Fruit fly (Drosophila melanogaster): ENCODE measurements around the gene CASK.
A peak's percentile ranks its signal among the peaks of the same experiment; 100 is the strongest.

Gene CASK

DNA sequence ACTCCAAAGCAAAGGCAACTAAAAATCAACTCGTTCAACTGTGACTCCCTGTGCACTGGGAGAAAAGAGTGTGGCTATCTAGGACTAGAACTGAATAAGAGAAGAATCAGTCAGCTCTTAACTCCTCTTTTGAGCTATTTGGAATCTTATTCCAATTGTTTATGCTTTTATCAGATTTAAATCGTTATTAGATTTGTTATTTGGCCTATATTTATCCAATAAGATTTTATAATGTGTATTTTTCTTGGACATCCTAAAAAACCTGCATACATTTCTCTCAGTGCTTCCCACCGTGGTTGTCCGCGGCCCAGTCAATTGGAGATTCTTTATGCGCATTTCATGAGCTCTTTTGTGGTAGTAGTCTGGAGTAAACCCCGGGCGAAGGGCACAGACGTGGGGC, 41.0 kb downstream of the CASK start (continued):
- TF ChIP-seq CG17186 (GFP tag; optimal IDR thresholded peaks at IDR 0.05) (no peak), fd96Cb (tag; optimal IDR thresholded peaks at IDR 0.05) (peak; percentile 59), CG3163 (GFP tag; optimal IDR thresholded peaks at IDR 0.05) (peak; percentile 16), otp (GFP tag; IDR thresholded peaks at IDR 0.05) (peak; percentile 36; the same call in 1 of the 3 replicates), CG12155 (GFP tag; optimal IDR thresholded peaks at IDR 0.05) (peak; percentile 51), CG13296 (GFP tag; optimal IDR thresholded peaks at IDR 0.05) (peak; percentile 74), CG8944 (GFP tag; optimal IDR thresholded peaks at IDR 0.05) (peak; percentile 24), CG8388 (GFP tag; optimal IDR thresholded peaks at IDR 0.05) (no peak), crp (GFP tag; optimal IDR thresholded peaks at IDR 0.05) (no peak), sim (GFP tag; IDR thresholded peaks at IDR 0.05) (no peak), CG10209 (GFP tag; optimal IDR thresholded peaks at IDR 0.05) (peak; percentile 69), Lim3 (GFP tag; IDR thresholded peaks at IDR 0.05) (no peak), CG18619 (GFP tag; optimal IDR thresholded peaks at IDR 0.05) (peak; percentile 48), run (tag; optimal IDR thresholded peaks at IDR 0.05) (no peak), Bdp1 (GFP tag; optimal IDR thresholded peaks at IDR 0.05) (peak; percentile 51), Ets97D (GFP tag; optimal IDR thresholded peaks at IDR 0.05) (peak; percentile 14), CG14710 (tag; optimal IDR thresholded peaks at IDR 0.05) (peak; percentile 58), CG13775 (GFP tag; optimal IDR thresholded peaks at IDR 0.05) (peak; percentile 56), gfzf (GFP tag; optimal IDR thresholded peaks at IDR 0.05) (no peak), chn (GFP tag; optimal IDR thresholded peaks at IDR 0.05) (peak; percentile 41), slou (GFP tag; optimal IDR thresholded peaks at IDR 0.05) (peak; percentile 16), NFAT (GFP tag; IDR thresholded peaks at IDR 0.05) (no peak), CG11696 (GFP tag; IDR thresholded peaks at IDR 0.05) (0 out of 2 replicates have a peak, but pooled peaks have one; percentile 26), wek (GFP tag; optimal IDR thresholded peaks at IDR 0.05) (no peak), CHES-1-like (GFP tag; optimal IDR thresholded peaks at IDR 0.05) (no peak)

dm6 chr3R:21780086-21780485, 42.4 kb downstream of the CASK start:
- peak; percentile 46; the same call in 1 of the 2 replicates for TF ChIP-seq Awh (GFP tag; IDR thresholded peaks at IDR 0.05)
- TF ChIP-seq psq (GFP tag; optimal IDR thresholded peaks at IDR 0.05): no peak
- TF ChIP-seq vvl (GFP tag; IDR thresholded peaks at IDR 0.05): peak; percentile 29; the same call in 1 of the 2 replicates
- peak; percentile 71 for TF ChIP-seq sens (GFP tag)
- no peak for TF ChIP-seq Dll (GFP tag; IDR thresholded peaks at IDR 0.05; ENCODE audit: partially characterized antibody)

- TF ChIP-seq CG12219 (GFP tag; optimal IDR thresholded peaks at IDR 0.05) (no peak), CG15011 (GFP tag; optimal IDR thresholded peaks at IDR 0.05) (no peak), PHDP (tag; optimal IDR thresholded peaks at IDR 0.05) (no peak), CG13123 (GFP tag; optimal IDR thresholded peaks at IDR 0.05) (no peak), Dp (GFP tag; optimal IDR thresholded peaks at IDR 0.05) (peak; percentile 81), exex (tag; optimal IDR thresholded peaks at IDR 0.05) (no peak), CG8388 (GFP tag; optimal IDR thresholded peaks at IDR 0.05) (no peak), jing (GFP tag; optimal IDR thresholded peaks at IDR 0.05) (no peak), lola (GFP tag; optimal IDR thresholded peaks at IDR 0.05) (no peak), psq (GFP tag; optimal IDR thresholded peaks at IDR 0.05) (no peak), CG10147 (GFP tag; optimal IDR thresholded peaks at IDR 0.05) (no peak), CG13624 (GFP tag; optimal IDR thresholded peaks at IDR 0.05) (peak; percentile 24), CG6813 (GFP tag; optimal IDR thresholded peaks at IDR 0.05) (no peak), CG1024 (GFP tag; IDR thresholded peaks at IDR 0.05) (no peak), dimm (GFP tag; IDR thresholded peaks at IDR 0.05) (no peak), CG11247 (GFP tag; IDR thresholded peaks at IDR 0.05) (no peak), pzg (GFP tag; optimal IDR thresholded peaks at IDR 0.05) (peak; percentile 91), hth (optimal IDR thresholded peaks at IDR 0.05) (no peak), cwo (GFP tag; optimal IDR thresholded peaks at IDR 0.05) (peak; percentile 91), caup (GFP tag; optimal IDR thresholded peaks at IDR 0.05; ENCODE audit: severe bottlenecking) (no peak), schlank (tag; optimal IDR thresholded peaks at IDR 0.05) (no peak)
Measured at dm6 chr3R:21777660-21778059, 44.8 kb downstream of the CASK start, which contains the start of gene Polr1H. Gene Polr1H, minus strand, starts transcription at chr3R:21777847.
